Fruit fly (Drosophila melanogaster): ENCODE measurements around the gene Hsp70Bc.

DNA sequence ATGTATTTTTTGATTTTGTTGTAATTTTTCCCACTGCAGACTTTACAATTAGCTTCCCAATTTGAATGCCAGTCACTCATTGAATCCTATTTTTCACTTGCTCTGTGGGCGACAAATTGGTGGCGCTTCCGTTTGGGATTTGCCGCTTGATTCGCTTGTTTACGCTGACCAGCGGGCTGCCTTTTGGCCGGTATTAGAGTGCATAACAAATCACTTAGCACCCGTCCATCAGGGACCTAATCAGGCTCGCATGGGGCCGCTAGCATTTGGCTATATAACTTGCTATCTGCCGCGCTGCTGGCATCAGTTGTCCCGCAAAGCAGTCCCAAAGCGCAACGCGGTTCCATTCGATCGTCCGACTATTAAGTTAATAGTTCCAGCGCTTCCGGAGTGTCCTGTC lies 17.0 kb downstream of the Hsp70Bc start, which contains the start of gene Hug:
- TF ChIP-seq h (optimal IDR thresholded peaks at IDR 0.05), result no peak
- no peak for TF ChIP-seq Myc (optimal IDR thresholded peaks at IDR 0.05)
- no peak for TF ChIP-seq insv (optimal IDR thresholded peaks at IDR 0.05)
- TF ChIP-seq ttk (optimal IDR thresholded peaks at IDR 0.05), result no peak

Data from Kc167 (cell line).